Worm (Caenorhabditis elegans): ENCODE data around the gene acr-25.
A peak's percentile ranks its signal among the peaks of the same experiment; 100 is the strongest.

Gene acr-25

ce11 chrIV:6491915-6492314, 27.8 kb downstream of the acr-25 start:
- TF ChIP-seq aly-2 (tag; optimal IDR thresholded peaks at IDR 0.05) (no peak), nhr-85 (tag) (peak; percentile 77), nhr-11 (tag; optimal IDR thresholded peaks at IDR 0.05) (no peak), lin-39 (tag; optimal IDR thresholded peaks at IDR 0.05) (no peak), blmp-1 (tag; optimal IDR thresholded peaks at IDR 0.05) (peak; percentile 11), hlh-17 (GFP tag; optimal IDR thresholded peaks at IDR 0.05; ENCODE audit: borderline replicate concordance) (no peak), Y116A8C.19 (tag; optimal IDR thresholded peaks at IDR 0.05; ENCODE audit: borderline replicate concordance) (no peak), mep-1 (tag; optimal IDR thresholded peaks at IDR 0.05) (no peak), lin-14 (GFP tag; optimal IDR thresholded peaks at IDR 0.05) (peak; percentile 61), nhr-19 (GFP tag; conservative IDR thresholded peaks at IDR 0.05) (no peak)

- TF ChIP-seq elt-2 (tag; optimal IDR thresholded peaks at IDR 0.05): no peak
- TF ChIP-seq rnt-1 (tag; optimal IDR thresholded peaks at IDR 0.05): no peak
- no peak for TF ChIP-seq egl-13 (tag; optimal IDR thresholded peaks at IDR 0.05)
- TF ChIP-seq lin-35 (GFP tag; optimal IDR thresholded peaks at IDR 0.05): no peak
- TF ChIP-seq unc-86 (tag; optimal IDR thresholded peaks at IDR 0.05): no peak
- TF ChIP-seq nhr-85 (tag): no peak
- no peak for TF ChIP-seq sox-4 (tag; optimal IDR thresholded peaks at IDR 0.05)
- TF ChIP-seq dsc-1 (tag; optimal IDR thresholded peaks at IDR 0.05): no peak
- no peak for TF ChIP-seq ztf-4 (tag; optimal IDR thresholded peaks at IDR 0.05)
- no peak for TF ChIP-seq nhr-11 (tag; optimal IDR thresholded peaks at IDR 0.05)
- no peak for TF ChIP-seq ets-5 (GFP tag; IDR thresholded peaks at IDR 0.05)
- TF ChIP-seq nhr-47 (tag; optimal IDR thresholded peaks at IDR 0.05): no peak
- no peak for TF ChIP-seq nhr-84 (tag; optimal IDR thresholded peaks at IDR 0.05)
- TF ChIP-seq elt-3 (tag; optimal IDR thresholded peaks at IDR 0.05): no peak
- TF ChIP-seq zip-4 (GFP tag; optimal IDR thresholded peaks at IDR 0.05): no peak
- no peak for TF ChIP-seq nhr-237 (tag; optimal IDR thresholded peaks at IDR 0.05)
- TF ChIP-seq lin-39 (tag; optimal IDR thresholded peaks at IDR 0.05): no peak
These were observed 29.2 kb downstream of the acr-25 start, which contains the start of gene Y73B6BL.44 for ce11 chrIV:6493299-6493698. TSS of gene Y73B6BL.44 (plus strand) at chrIV:6493599.

- no peak for TF ChIP-seq tbx-2 (tag; optimal IDR thresholded peaks at IDR 0.05)
- TF ChIP-seq mep-1 (tag; optimal IDR thresholded peaks at IDR 0.05): peak; percentile 7
- no peak for TF ChIP-seq unc-98 (GFP tag; IDR thresholded peaks at IDR 0.05)
- peak; percentile 22 for TF ChIP-seq lin-14 (GFP tag; optimal IDR thresholded peaks at IDR 0.05)
- no peak for TF ChIP-seq C04F5.9 (tag; optimal IDR thresholded peaks at IDR 0.05)
- peak; percentile 76 for TF ChIP-seq nhr-85 (tag)
- TF ChIP-seq sptf-1 (tag; optimal IDR thresholded peaks at IDR 0.05): no peak
These were observed 32.0 kb downstream of the acr-25 start for ce11 chrIV:6496103-6496502.

ce11 chrIV:6500433-6500832, 36.3 kb downstream of the acr-25 start:
- no peak for TF ChIP-seq fkh-10 (GFP tag; optimal IDR thresholded peaks at IDR 0.05)

- TF ChIP-seq zag-1 (tag; optimal IDR thresholded peaks at IDR 0.05) (no peak), ztf-11 (tag; optimal IDR thresholded peaks at IDR 0.05) (no peak), C16A3.4 (tag; optimal IDR thresholded peaks at IDR 0.05) (no peak), ets-5 (GFP tag; IDR thresholded peaks at IDR 0.05) (no peak), hlh-17 (GFP tag; optimal IDR thresholded peaks at IDR 0.05; ENCODE audit: borderline replicate concordance) (no peak), F16B12.6 (tag; optimal IDR thresholded peaks at IDR 0.05) (no peak), xbp-1 (tag; optimal IDR thresholded peaks at IDR 0.05) (no peak), nhr-20 (tag; optimal IDR thresholded peaks at IDR 0.05) (peak; percentile 51), swsn-7 (tag; optimal IDR thresholded peaks at IDR 0.05) (peak; percentile 20), hlh-4 (tag; optimal IDR thresholded peaks at IDR 0.05) (no peak), vab-15 (tag; optimal IDR thresholded peaks at IDR 0.05) (no peak), sox-4 (tag; optimal IDR thresholded peaks at IDR 0.05) (no peak), egl-13 (tag; optimal IDR thresholded peaks at IDR 0.05) (no peak), efl-1 (optimal IDR thresholded peaks at IDR 0.05) (peak in 1 of 2 experiments; percentile 7), efl-1 (GFP tag; optimal IDR thresholded peaks at IDR 0.05 in 1 of 2) (peak in 1 of 2 experiments; percentile 58), fkh-4 (tag; optimal IDR thresholded peaks at IDR 0.05; ENCODE audit: borderline replicate concordance) (no peak), nhr-76 (tag; optimal IDR thresholded peaks at IDR 0.05) (no peak), nhr-11 (tag; optimal IDR thresholded peaks at IDR 0.05) (no peak), lin-14 (GFP tag; optimal IDR thresholded peaks at IDR 0.05) (peak; percentile 72), nhr-237 (tag; optimal IDR thresholded peaks at IDR 0.05) (no peak), aly-2 (tag; optimal IDR thresholded peaks at IDR 0.05) (no peak), lin-35 (GFP tag; optimal IDR thresholded peaks at IDR 0.05) (peak in 1 of 2 experiments; percentile 66), skn-1 (tag; optimal IDR thresholded peaks at IDR 0.05) (no peak), dpl-1 (GFP tag; optimal IDR thresholded peaks at IDR 0.05) (peak in 1 of 3 experiments; percentile 6), ztf-4 (tag; optimal IDR thresholded peaks at IDR 0.05) (no peak), nhr-84 (tag; optimal IDR thresholded peaks at IDR 0.05) (no peak), sptf-1 (tag; optimal IDR thresholded peaks at IDR 0.05) (no peak), elt-2 (tag; optimal IDR thresholded peaks at IDR 0.05) (peak; percentile 69), unc-98 (GFP tag; IDR thresholded peaks at IDR 0.05) (no peak)
These were observed 36.7 kb downstream of the acr-25 start for ce11 chrIV:6500843-6501242.
